Worm (Caenorhabditis elegans): Measurements from ENCODE around the gene M110.9.

DNA sequence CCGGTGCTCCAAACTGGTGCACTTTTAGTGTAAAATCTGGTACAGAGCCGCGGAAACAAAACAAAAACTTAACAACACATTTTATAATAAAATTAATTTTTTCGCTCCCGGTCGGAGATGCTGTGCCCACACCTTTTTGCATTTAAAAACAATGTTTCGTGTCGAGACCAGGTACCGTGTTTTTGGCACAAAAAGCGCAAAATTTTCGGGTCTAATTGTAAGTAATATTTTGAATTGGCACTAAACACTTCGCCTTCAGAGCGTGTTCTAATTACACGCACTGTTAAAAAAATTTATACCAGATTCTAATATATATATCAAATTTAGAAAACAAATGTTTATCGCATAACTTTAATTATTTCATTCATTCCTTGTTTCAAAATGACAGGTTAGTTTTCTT is 49.6 kb upstream of the M110.9 start, which contains the start of gene dylt-3:
- TF ChIP-seq unc-55 (GFP tag; optimal IDR thresholded peaks at IDR 0.05) (no peak), pqm-1 (tag; optimal IDR thresholded peaks at IDR 0.05) (no peak), zip-5 (tag; optimal IDR thresholded peaks at IDR 0.05) (no peak), pha-4 (tag; optimal IDR thresholded peaks at IDR 0.05) (no peak), pax-1 (tag; optimal IDR thresholded peaks at IDR 0.05) (no peak), ref-2 (tag; optimal IDR thresholded peaks at IDR 0.05) (no peak), nhr-11 (tag; optimal IDR thresholded peaks at IDR 0.05) (no peak)

All from whole organism, late embryonic.